Fruit fly (Drosophila melanogaster): ENCODE results near the gene mud.

The mud gene

DNA sequence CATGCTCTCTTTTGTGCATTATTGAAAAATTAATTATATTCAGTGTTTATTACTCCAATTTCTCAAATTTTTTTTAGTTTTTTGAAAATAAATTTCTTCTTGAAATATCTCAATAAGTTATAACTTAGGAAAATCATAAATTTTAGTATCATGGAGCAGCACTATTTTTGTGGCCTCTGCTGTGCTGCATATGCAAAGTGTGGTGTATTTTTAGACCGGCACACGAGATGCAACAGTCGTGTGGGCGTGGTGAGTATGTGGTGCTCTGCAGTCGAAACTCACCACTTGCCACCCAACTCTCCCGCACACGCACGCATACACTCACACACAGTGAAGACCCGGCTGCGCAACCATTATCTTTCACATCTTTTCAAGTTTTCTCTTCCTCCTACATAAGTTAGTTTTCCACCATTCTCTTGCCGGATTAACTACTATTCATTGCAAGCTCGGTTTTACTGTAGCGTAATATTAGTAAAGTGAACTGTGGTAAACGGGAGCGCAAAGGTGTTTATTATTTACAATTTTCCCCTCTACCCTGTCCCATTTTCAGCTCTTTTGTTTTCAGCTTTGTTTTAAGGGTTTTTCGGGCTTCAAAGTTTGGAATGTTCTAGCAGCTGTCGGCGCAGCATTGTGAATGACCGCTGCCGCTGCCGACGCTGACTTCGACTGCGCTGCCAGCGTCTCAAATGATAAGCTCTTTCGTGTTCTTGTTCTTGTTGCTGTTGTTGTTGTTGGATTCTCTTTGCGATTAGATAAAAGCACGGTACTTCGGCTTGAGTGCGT is 38.9 kb upstream of the mud start (continued):
- TF ChIP-seq Adf1 (GFP tag; IDR thresholded peaks at IDR 0.05), result peak; percentile 97
- peak; percentile 24 for TF ChIP-seq lmd (GFP tag; IDR thresholded peaks at IDR 0.05)
- peak; percentile 41 for TF ChIP-seq Meics (GFP tag; optimal IDR thresholded peaks at IDR 0.05)
- TF ChIP-seq jing (GFP tag; optimal IDR thresholded peaks at IDR 0.05), result peak; percentile 12
- TF ChIP-seq cg (GFP tag; optimal IDR thresholded peaks at IDR 0.05), result peak; percentile 63
- no peak for TF ChIP-seq Neu2 (GFP tag; optimal IDR thresholded peaks at IDR 0.05; ENCODE audit: borderline replicate concordance)
- peak; percentile 51; the same call in 1 of the 3 replicates for TF ChIP-seq Optix (GFP tag; IDR thresholded peaks at IDR 0.05)
- no peak for TF ChIP-seq CG31365 (tag; optimal IDR thresholded peaks at IDR 0.05)
- TF ChIP-seq nom (GFP tag; optimal IDR thresholded peaks at IDR 0.05), result peak; percentile 74
- no peak for TF ChIP-seq br (optimal IDR thresholded peaks at IDR 0.05)
- no peak for TF ChIP-seq CG7987 (GFP tag; optimal IDR thresholded peaks at IDR 0.05)
- TF ChIP-seq B-H1 (GFP tag; IDR thresholded peaks at IDR 0.05), result peak; percentile 34; the same call in 1 of the 3 replicates
- no peak for TF ChIP-seq her (GFP tag; optimal IDR thresholded peaks at IDR 0.05)
- TF ChIP-seq gro (GFP tag; optimal IDR thresholded peaks at IDR 0.05), result no peak
- TF ChIP-seq odd (GFP tag; optimal IDR thresholded peaks at IDR 0.05), result peak; percentile 26
- TF ChIP-seq fu2 (GFP tag; optimal IDR thresholded peaks at IDR 0.05), result no peak
- peak; percentile 74 for TF ChIP-seq CG12391 (tag; optimal IDR thresholded peaks at IDR 0.05)
- peak; percentile 21 for TF ChIP-seq en (GFP tag; optimal IDR thresholded peaks at IDR 0.05)
- no peak; the same call in 1 of the 2 replicates for TF ChIP-seq CG13287 (GFP tag; IDR thresholded peaks at IDR 0.05; ENCODE audit: partially characterized antibody)
- TF ChIP-seq sd (tag; optimal IDR thresholded peaks at IDR 0.05), result no peak
- peak; percentile 74 for TF ChIP-seq onecut (GFP tag; IDR thresholded peaks at IDR 0.05)
- no peak for TF ChIP-seq CG13123 (GFP tag; optimal IDR thresholded peaks at IDR 0.05)
- peak; percentile 40 for TF ChIP-seq CG1602 (GFP tag; optimal IDR thresholded peaks at IDR 0.05)
- peak; percentile 22 for TF ChIP-seq CG9609 (GFP tag; optimal IDR thresholded peaks at IDR 0.05)
- no peak for TF ChIP-seq gfzf (GFP tag; optimal IDR thresholded peaks at IDR 0.05)
- no peak for TF ChIP-seq pzg (GFP tag; optimal IDR thresholded peaks at IDR 0.05)
- peak; percentile 65 for TF ChIP-seq CG13424 (tag; optimal IDR thresholded peaks at IDR 0.05)
- peak; percentile 47 for TF ChIP-seq ems (GFP tag; optimal IDR thresholded peaks at IDR 0.05)
- no peak for TF ChIP-seq CG17186 (GFP tag; optimal IDR thresholded peaks at IDR 0.05)
- TF ChIP-seq CG18262 (tag; optimal IDR thresholded peaks at IDR 0.05), result peak; percentile 67
- peak; percentile 34 for TF ChIP-seq BtbVII (GFP tag; optimal IDR thresholded peaks at IDR 0.05)
- TF ChIP-seq Ada2b (GFP tag; IDR thresholded peaks at IDR 0.05), result peak; percentile 47
- peak; percentile 73; the same call in 1 of the 3 replicates for TF ChIP-seq gce (GFP tag; IDR thresholded peaks at IDR 0.05)
- no peak for TF ChIP-seq Ets97D (GFP tag; optimal IDR thresholded peaks at IDR 0.05)
- no peak for TF ChIP-seq MESR4 (GFP tag; optimal IDR thresholded peaks at IDR 0.05)
- TF ChIP-seq E2f2 (GFP tag; IDR thresholded peaks at IDR 0.05), result peak; percentile 51
- TF ChIP-seq CG6854 (GFP tag; optimal IDR thresholded peaks at IDR 0.05), result no peak
- TF ChIP-seq CG12942 (GFP tag; optimal IDR thresholded peaks at IDR 0.05), result no peak
- peak; percentile 48 for TF ChIP-seq CG18476 (GFP tag; optimal IDR thresholded peaks at IDR 0.05)
- TF ChIP-seq Six4 (GFP tag; optimal IDR thresholded peaks at IDR 0.05), result peak; percentile 58
- TF ChIP-seq CG6175 (GFP tag; IDR thresholded peaks at IDR 0.05), result 0 out of 3 replicates have a peak, but pooled peaks have one; percentile 26
- no peak for TF ChIP-seq CG17568 (GFP tag; optimal IDR thresholded peaks at IDR 0.05)
- TF ChIP-seq NK7.1 (GFP tag; optimal IDR thresholded peaks at IDR 0.05), result no peak
- TF ChIP-seq crol (GFP tag; IDR thresholded peaks at IDR 0.05), result no peak
- 0 out of 2 replicates have a peak, but pooled peaks have one; percentile 29 for TF ChIP-seq CG7372 (GFP tag; IDR thresholded peaks at IDR 0.05)
- peak; percentile 39 for TF ChIP-seq CG2202 (tag; optimal IDR thresholded peaks at IDR 0.05)
- peak; percentile 39 for TF ChIP-seq CG8089 (GFP tag; optimal IDR thresholded peaks at IDR 0.05)
- no peak for TF ChIP-seq TFAM (GFP tag; optimal IDR thresholded peaks at IDR 0.05)
- no peak for TF ChIP-seq CG11085 (GFP tag; IDR thresholded peaks at IDR 0.05)
- no peak for TF ChIP-seq bowl (GFP tag; IDR thresholded peaks at IDR 0.05)

Data from whole organism, embryonic.